Worm (Caenorhabditis elegans): Measurements from ENCODE around the gene shc-2.
A peak's percentile ranks its signal among the peaks of the same experiment; 100 is the strongest.

Gene shc-2

DNA sequence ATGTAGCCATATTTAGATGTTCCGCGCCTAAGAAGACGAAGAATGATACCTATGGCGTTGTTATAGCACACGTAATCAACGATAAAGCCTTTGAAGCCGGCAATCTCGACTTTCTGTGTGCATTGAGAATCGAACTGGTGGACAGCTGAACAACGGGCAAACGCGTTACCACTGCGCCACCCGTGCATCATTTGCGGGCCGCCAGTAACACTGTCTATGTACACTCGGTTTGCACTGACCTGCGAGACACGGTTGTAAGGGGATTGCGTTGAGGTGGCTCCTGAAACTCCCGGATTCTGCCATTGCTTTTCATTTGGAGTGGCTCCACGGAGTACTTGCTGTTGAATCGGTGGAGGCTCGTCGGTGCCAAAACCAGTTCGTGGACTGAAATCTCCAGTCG, 26.6 kb upstream of the shc-2 start (continued):
- TF ChIP-seq xbp-1 (tag; optimal IDR thresholded peaks at IDR 0.05) (peak; percentile 44), mdl-1 (tag; optimal IDR thresholded peaks at IDR 0.05) (peak in 1 of 2 experiments; percentile 64)

DNA sequence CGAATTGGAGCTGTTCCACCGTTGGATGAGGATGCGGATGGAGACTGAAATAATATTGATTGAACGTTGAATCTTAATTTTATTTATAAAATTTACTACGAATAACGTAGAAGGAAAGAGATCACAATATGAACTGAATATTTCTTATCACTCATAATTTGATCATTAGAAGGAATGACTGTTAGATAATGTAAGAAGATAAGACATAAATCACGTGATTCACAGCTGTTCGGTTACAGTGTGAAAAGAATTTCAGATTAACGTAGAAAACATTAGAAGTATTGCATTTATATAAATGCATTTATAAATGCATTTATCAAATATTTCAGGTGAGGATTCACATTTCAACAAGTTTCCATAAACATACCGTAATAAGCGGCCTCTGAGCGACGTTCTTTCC, 26.1 kb upstream of the shc-2 start:
- no peak for TF ChIP-seq zip-4 (GFP tag; optimal IDR thresholded peaks at IDR 0.05)
- TF ChIP-seq snu-23 (GFP tag; optimal IDR thresholded peaks at IDR 0.05), result no peak
- TF ChIP-seq C04F5.9 (tag; optimal IDR thresholded peaks at IDR 0.05), result no peak
- no peak for TF ChIP-seq egl-13 (tag; optimal IDR thresholded peaks at IDR 0.05)
- no peak for TF ChIP-seq nhr-77 (tag; optimal IDR thresholded peaks at IDR 0.05)
- no peak for TF ChIP-seq lir-3 (tag; optimal IDR thresholded peaks at IDR 0.05; ENCODE audit: poor library complexity)
- TF ChIP-seq nhr-28 (tag; optimal IDR thresholded peaks at IDR 0.05), result no peak
- TF ChIP-seq tlp-1 (tag; optimal IDR thresholded peaks at IDR 0.05), result peak; percentile 83
- TF ChIP-seq nhr-20 (tag; optimal IDR thresholded peaks at IDR 0.05), result no peak
- no peak for TF ChIP-seq isw-1 (GFP tag; IDR thresholded peaks at IDR 0.05)
- no peak for TF ChIP-seq ztf-11 (tag; optimal IDR thresholded peaks at IDR 0.05)
- no peak for TF ChIP-seq mef-2 (tag; optimal IDR thresholded peaks at IDR 0.05)
- TF ChIP-seq nhr-71 (tag; optimal IDR thresholded peaks at IDR 0.05), result no peak
- TF ChIP-seq C34B4.2 (tag; optimal IDR thresholded peaks at IDR 0.05), result no peak
- TF ChIP-seq elt-2 (tag; optimal IDR thresholded peaks at IDR 0.05), result peak; percentile 94
- no peak for TF ChIP-seq zag-1 (tag; optimal IDR thresholded peaks at IDR 0.05)
- no peak for TF ChIP-seq rnt-1 (tag; optimal IDR thresholded peaks at IDR 0.05)
- TF ChIP-seq ets-5 (GFP tag; IDR thresholded peaks at IDR 0.05), result no peak
- TF ChIP-seq unc-130 (tag; optimal IDR thresholded peaks at IDR 0.05), result no peak
- TF ChIP-seq egl-27 (tag; optimal IDR thresholded peaks at IDR 0.05), result no peak
- TF ChIP-seq nhr-19 (GFP tag; conservative IDR thresholded peaks at IDR 0.05), result no peak
- TF ChIP-seq elt-3 (tag; optimal IDR thresholded peaks at IDR 0.05), result peak in 1 of 6 experiments; percentile 32
- no peak for TF ChIP-seq mab-9 (GFP tag; IDR thresholded peaks at IDR 0.05)
- TF ChIP-seq unc-98 (GFP tag; IDR thresholded peaks at IDR 0.05), result no peak

DNA sequence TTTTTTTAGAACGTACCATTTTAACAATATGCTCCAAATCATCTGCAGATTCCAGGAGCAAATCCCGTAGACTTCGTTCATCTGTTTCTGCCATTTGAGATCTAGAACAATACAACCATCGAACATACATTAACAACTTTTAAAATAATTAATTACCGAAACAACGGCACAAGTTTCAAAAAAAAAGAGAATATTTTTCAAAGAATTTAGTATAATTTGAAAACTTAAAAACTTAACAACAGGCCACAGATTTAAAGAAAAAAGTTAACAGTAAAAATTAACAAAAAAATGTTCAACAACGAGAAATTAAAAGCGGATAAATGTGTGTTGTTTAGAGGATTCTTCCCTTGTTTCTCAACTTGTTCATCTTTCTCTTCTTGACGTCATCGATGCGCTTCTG, 25.1 kb upstream of the shc-2 start, which contains the start of gene mdt-4:
Gene mdt-4, minus strand, starts transcription at position 101 of the 400 bp plus-strand sequence.
- TF ChIP-seq lin-39 (tag; optimal IDR thresholded peaks at IDR 0.05) (no peak), vab-15 (tag; optimal IDR thresholded peaks at IDR 0.05) (no peak), snpc-4 (tag; optimal IDR thresholded peaks at IDR 0.05) (no peak), aly-2 (tag; optimal IDR thresholded peaks at IDR 0.05) (no peak), hlh-4 (tag; optimal IDR thresholded peaks at IDR 0.05) (no peak), nhr-90 (tag; optimal IDR thresholded peaks at IDR 0.05; ENCODE audit: poor library complexity) (no peak), C34B4.2 (tag; optimal IDR thresholded peaks at IDR 0.05) (no peak), hpl-2 (GFP tag; optimal IDR thresholded peaks at IDR 0.05) (no peak), mab-9 (GFP tag; IDR thresholded peaks at IDR 0.05) (no peak), pag-3 (tag; optimal IDR thresholded peaks at IDR 0.05; ENCODE audit: borderline replicate concordance, insufficient read depth) (no peak), nhr-85 (tag) (no peak), nhr-11 (tag; optimal IDR thresholded peaks at IDR 0.05) (no peak)

DNA sequence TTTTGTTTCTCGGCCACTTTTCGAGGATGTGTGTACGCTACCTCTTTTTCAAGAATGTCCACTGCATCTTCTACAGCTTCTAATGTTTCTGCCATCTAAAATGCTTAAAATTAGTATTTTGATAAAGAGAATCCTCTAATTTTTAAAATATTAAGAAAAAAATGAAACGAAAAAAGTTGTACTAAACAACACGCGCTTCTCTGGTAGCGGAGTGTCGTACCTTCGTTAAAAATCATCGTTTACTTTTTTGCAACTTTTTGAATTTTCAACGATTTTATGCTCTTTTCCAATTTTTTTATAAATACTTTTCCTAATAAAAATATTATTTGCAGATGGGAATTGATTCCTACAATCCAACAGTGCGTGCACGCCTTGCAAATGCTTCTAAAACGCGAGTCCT, 23.3 kb upstream of the shc-2 start, which contains the start of the genes gldi-11 and ZK546.2:
Gene gldi-11, minus strand, starts transcription at position 95 of the 400 bp plus-strand sequence.
Gene ZK546.2, plus strand, starts transcription at position 333 of the 400 bp plus-strand sequence.
- no peak for TF ChIP-seq aly-2 (tag; optimal IDR thresholded peaks at IDR 0.05)
- TF ChIP-seq skn-1 (tag; optimal IDR thresholded peaks at IDR 0.05), result peak; percentile 5
- TF ChIP-seq pqm-1 (tag; optimal IDR thresholded peaks at IDR 0.05), result no peak
- TF ChIP-seq ceh-63 (GFP tag; optimal IDR thresholded peaks at IDR 0.05), result no peak
- TF ChIP-seq unc-98 (GFP tag; IDR thresholded peaks at IDR 0.05), result no peak
- TF ChIP-seq nhr-47 (tag; optimal IDR thresholded peaks at IDR 0.05), result no peak
- peak; percentile 1 for TF ChIP-seq elt-2 (tag; optimal IDR thresholded peaks at IDR 0.05)
- TF ChIP-seq efl-1 (optimal IDR thresholded peaks at IDR 0.05), result no peak
- TF ChIP-seq efl-1 (GFP tag; optimal IDR thresholded peaks at IDR 0.05 in 1 of 2), result peak in 1 of 2 experiments; percentile 89
- peak in 1 of 2 experiments; percentile 46 for TF ChIP-seq lsy-2 (tag; optimal IDR thresholded peaks at IDR 0.05)
- no peak for TF ChIP-seq hpl-2 (GFP tag; optimal IDR thresholded peaks at IDR 0.05)
- peak in 1 of 3 experiments; percentile 14 for TF ChIP-seq dpl-1 (GFP tag; optimal IDR thresholded peaks at IDR 0.05)
- peak; percentile 1 for TF ChIP-seq nhr-90 (tag; optimal IDR thresholded peaks at IDR 0.05; ENCODE audit: poor library complexity)
- no peak for TF ChIP-seq sox-4 (tag; optimal IDR thresholded peaks at IDR 0.05)
- no peak for TF ChIP-seq lin-13 (GFP tag; optimal IDR thresholded peaks at IDR 0.05)
- TF ChIP-seq C34B4.2 (tag; optimal IDR thresholded peaks at IDR 0.05), result no peak
- TF ChIP-seq zip-4 (GFP tag; optimal IDR thresholded peaks at IDR 0.05), result no peak
- TF ChIP-seq lin-35 (GFP tag; optimal IDR thresholded peaks at IDR 0.05), result peak in 1 of 2 experiments; percentile 31
- TF ChIP-seq F16B12.6 (tag; optimal IDR thresholded peaks at IDR 0.05), result peak; percentile 11
